Fruit fly (Drosophila melanogaster): ENCODE results near the gene Ent2.

Ent2 gene

DNA sequence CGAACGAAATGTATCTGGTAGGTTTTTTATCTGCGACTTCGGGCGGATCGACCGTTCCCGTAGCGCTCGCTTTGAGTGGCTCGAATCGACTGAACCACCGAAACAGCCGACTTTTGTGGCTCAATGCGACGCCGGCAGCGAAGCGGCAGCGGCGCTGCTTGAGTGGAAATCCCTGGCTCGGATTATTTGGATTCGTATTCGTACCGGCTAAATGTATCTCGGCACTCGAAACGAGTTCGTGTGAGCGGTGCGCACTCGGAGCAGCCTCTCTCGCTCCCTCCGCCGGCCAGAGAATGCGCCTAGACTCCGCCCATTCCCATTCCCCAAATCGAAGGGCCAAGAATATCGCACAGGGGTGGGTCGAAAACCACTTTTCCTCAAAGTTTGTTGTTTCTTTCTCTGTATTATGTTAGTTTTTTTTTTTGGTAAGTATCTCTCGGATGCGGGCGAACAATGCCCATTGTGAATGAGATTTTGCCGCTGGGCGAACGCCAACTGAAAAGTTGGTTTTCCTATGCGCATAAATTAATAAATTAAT, 26.0 kb upstream of the Ent2 start (continued):
- peak; percentile 44; the same call in 1 of the 3 replicates for TF ChIP-seq CG6791 (GFP tag; IDR thresholded peaks at IDR 0.05; ENCODE audit: partially characterized antibody)
- TF ChIP-seq HLH4C (GFP tag; IDR thresholded peaks at IDR 0.05; ENCODE audit: partially characterized antibody), result peak; percentile 31; the same call in 1 of the 3 replicates
- TF ChIP-seq gem (tag; optimal IDR thresholded peaks at IDR 0.05), result no peak
- peak; percentile 94 for TF ChIP-seq Adf1 (GFP tag; IDR thresholded peaks at IDR 0.05)
- TF ChIP-seq CG13287 (GFP tag; IDR thresholded peaks at IDR 0.05; ENCODE audit: partially characterized antibody), result peak; percentile 57
- TF ChIP-seq Jarid2 (GFP tag; optimal IDR thresholded peaks at IDR 0.05), result peak; percentile 89

DNA sequence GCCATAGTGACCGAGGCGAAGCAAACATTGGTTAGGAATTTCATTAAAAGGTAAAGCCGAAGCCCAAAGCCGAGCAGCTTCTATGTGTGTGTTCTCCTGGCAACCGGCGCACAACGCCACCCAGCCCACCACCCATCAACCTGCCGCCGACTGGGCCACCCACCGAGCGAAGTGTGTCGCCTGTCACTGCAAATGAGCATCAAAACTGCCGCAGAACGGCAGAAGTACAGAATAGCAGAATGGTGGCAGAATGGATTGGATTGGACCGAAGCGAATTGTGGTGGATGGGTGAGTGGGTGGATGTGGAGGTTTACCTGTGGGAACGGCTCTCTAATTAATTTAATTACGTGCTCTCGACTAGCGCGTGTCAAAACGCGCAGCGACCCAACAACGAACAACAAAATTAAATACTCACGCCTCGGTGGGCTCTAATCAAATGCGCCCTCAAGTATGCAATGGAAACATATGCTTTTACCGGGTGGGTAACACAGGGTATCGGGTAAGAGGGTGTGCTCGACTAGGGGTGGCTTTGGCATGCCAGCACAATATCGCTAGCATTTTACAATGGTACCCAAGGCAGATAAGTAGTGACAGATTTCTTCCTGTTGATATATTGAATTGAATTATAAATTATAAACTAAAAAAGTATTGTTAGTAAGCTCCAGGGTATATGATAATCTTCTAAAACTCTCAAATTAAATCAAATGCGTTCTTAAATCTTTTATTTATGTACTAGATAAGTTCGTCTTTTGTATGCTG, 22.3 kb upstream of the Ent2 start:
- TF ChIP-seq D (optimal IDR thresholded peaks at IDR 0.05) (no peak), D (GFP tag; optimal IDR thresholded peaks at IDR 0.05) (peak; percentile 21), nerfin-2 (GFP tag; IDR thresholded peaks at IDR 0.05; ENCODE audit: partially characterized antibody) (0 out of 2 replicates have a peak, but pooled peaks have one; percentile 42), gsb-n (tag; optimal IDR thresholded peaks at IDR 0.05) (peak; percentile 57), CG16813 (GFP tag; IDR thresholded peaks at IDR 0.05; ENCODE audit: partially characterized antibody) (peak; percentile 63), pan (optimal IDR thresholded peaks at IDR 0.05) (peak in 1 of 2 experiments; percentile 18), pan (GFP tag; optimal IDR thresholded peaks at IDR 0.05 in 1 of 2, IDR thresholded peaks at IDR 0.05 in 1 of 2) (peak in 1 of 2 experiments; percentile 24), HLH4C (GFP tag; IDR thresholded peaks at IDR 0.05; ENCODE audit: partially characterized antibody) (peak; percentile 45; the same call in 2 of the 3 replicates), Nf-YB (GFP tag; optimal IDR thresholded peaks at IDR 0.05) (peak; percentile 59), CG16863 (GFP tag; optimal IDR thresholded peaks at IDR 0.05) (no peak), CG12391 (tag; optimal IDR thresholded peaks at IDR 0.05) (peak; percentile 51), CG13775 (GFP tag; optimal IDR thresholded peaks at IDR 0.05) (peak; percentile 1), sc (optimal IDR thresholded peaks at IDR 0.05) (no peak), sc (GFP tag; optimal IDR thresholded peaks at IDR 0.05) (peak; percentile 52), Scr (GFP tag; IDR thresholded peaks at IDR 0.05; ENCODE audit: partially characterized antibody) (peak; percentile 29; the same call in 1 of the 2 replicates), CG8924 (tag; optimal IDR thresholded peaks at IDR 0.05) (peak; percentile 2), CG10267 (tag; optimal IDR thresholded peaks at IDR 0.05) (peak; percentile 5), CG6689 (GFP tag; IDR thresholded peaks at IDR 0.05) (0 out of 2 replicates have a peak, but pooled peaks have one; percentile 8), lilli (GFP tag; optimal IDR thresholded peaks at IDR 0.05) (no peak), CG13424 (tag; optimal IDR thresholded peaks at IDR 0.05) (peak; percentile 15), CG14860 (GFP tag; IDR thresholded peaks at IDR 0.05; ENCODE audit: partially characterized antibody) (peak; percentile 48; the same call in 1 of the 3 replicates), HLH54F (GFP tag; optimal IDR thresholded peaks at IDR 0.05) (no peak), CG10209 (GFP tag; optimal IDR thresholded peaks at IDR 0.05) (peak; percentile 45), phol (tag; optimal IDR thresholded peaks at IDR 0.05) (peak; percentile 34), Adf1 (GFP tag; IDR thresholded peaks at IDR 0.05) (no peak), eve (GFP tag; optimal IDR thresholded peaks at IDR 0.05) (peak in 1 of 2 experiments; percentile 51), ewg (GFP tag; optimal IDR thresholded peaks at IDR 0.05) (peak; percentile 2), CG16815 (GFP tag; optimal IDR thresholded peaks at IDR 0.05) (peak; percentile 39), wek (GFP tag; optimal IDR thresholded peaks at IDR 0.05) (no peak), tio (GFP tag; optimal IDR thresholded peaks at IDR 0.05) (peak; percentile 25), CG3847 (GFP tag; IDR thresholded peaks at IDR 0.05) (no peak), Xbp1 (GFP tag; optimal IDR thresholded peaks at IDR 0.05) (peak; percentile 3), CG17361 (GFP tag; IDR thresholded peaks at IDR 0.05) (peak; percentile 29; the same call in 1 of the 3 replicates), row (GFP tag; IDR thresholded peaks at IDR 0.05) (peak; percentile 52; the same call in 2 of the 3 replicates), CG32772 (GFP tag; IDR thresholded peaks at IDR 0.05) (no peak), CG6791 (GFP tag; IDR thresholded peaks at IDR 0.05; ENCODE audit: partially characterized antibody) (peak; percentile 64; the same call in 1 of the 3 replicates), lola (GFP tag; optimal IDR thresholded peaks at IDR 0.05) (peak in 1 of 3 experiments; percentile 24), gcm2 (GFP tag; optimal IDR thresholded peaks at IDR 0.05) (no peak), Hr51 (GFP tag; optimal IDR thresholded peaks at IDR 0.05) (peak in 1 of 2 experiments; percentile 10), CG10979 (tag; optimal IDR thresholded peaks at IDR 0.05) (peak; percentile 43), CG34422 (GFP tag; IDR thresholded peaks at IDR 0.05) (no peak)

All from whole organism, embryonic.